Fruit fly (Drosophila melanogaster): ENCODE data around the gene wor.

- TF ChIP-seq EcR (GFP tag; optimal IDR thresholded peaks at IDR 0.05) (no peak), CG8478 (optimal IDR thresholded peaks at IDR 0.05) (no peak), psq (optimal IDR thresholded peaks at IDR 0.05) (no peak), Dll (optimal IDR thresholded peaks at IDR 0.05) (no peak), pan (optimal IDR thresholded peaks at IDR 0.05) (no peak)
These were observed 18.4 kb downstream of the wor start for dm6 chr2L:15407021-15407420.
